Worm (Caenorhabditis elegans) whole organism, L3 larva: ENCODE results near the gene bca-1.

Experiments
- R02D3.7 ChIP-seq: fragments of 150-350 bp; optimal IDR thresholded peaks from 2 replicates; lab custom pipeline; 2014; ENCODE audit warnings: missing biosample characterization, missing genetic modification characterization
- ZK546.5 ChIP-seq: sonication (generic microtip); optimal IDR thresholded peaks from 2 replicates; lab custom pipeline; 2017; ENCODE audit warnings: missing biosample characterization, missing genetic modification characterization
- ama-1 ChIP-seq: fragments of 150-350 bp; optimal IDR thresholded peaks from 2 replicates; lab custom pipeline; 2018
- ceh-16 ChIP-seq: sonication (generic microtip); optimal IDR thresholded peaks from 2 replicates; lab custom pipeline; 2017; ENCODE audit warnings: missing biosample characterization, missing genetic modification characterization
- ceh-28 ChIP-seq: fragments of 150-350 bp; optimal IDR thresholded peaks from 2 replicates; lab custom pipeline; 2014; ENCODE audit warnings: missing biosample characterization, missing genetic modification reagents, missing genetic modification characterization
- ceh-82 ChIP-seq: fragments of 150-350 bp; optimal IDR thresholded peaks from 2 replicates; lab custom pipeline; 2014; ENCODE audit warnings: missing biosample characterization, missing genetic modification characterization
- ceh-9 ChIP-seq: sonication (generic microtip); optimal IDR thresholded peaks from 2 replicates; lab custom pipeline; 2018; ENCODE audit warnings: missing biosample characterization, missing genetic modification characterization
- daf-12 ChIP-seq: fragments of 150-350 bp; optimal IDR thresholded peaks from 2 replicates; lab custom pipeline; 2014; ENCODE audit warnings: missing biosample characterization, missing genetic modification reagents, missing genetic modification characterization
- egl-27 ChIP-seq: sonication (generic microtip); optimal IDR thresholded peaks from 4 replicates; lab custom pipeline; 2017; ENCODE audit warnings: missing biosample characterization, missing genetic modification reagents, missing genetic modification characterization
- egl-5 ChIP-seq: fragments of 150-350 bp; optimal IDR thresholded peaks from 2 replicates; lab custom pipeline; 2017; ENCODE audit warnings: missing biosample characterization, missing genetic modification reagents, missing genetic modification characterization, inconsistent platforms
- elt-1 ChIP-seq: fragments of 150-350 bp; optimal IDR thresholded peaks from 2 replicates; lab custom pipeline; 2014; ENCODE audit warnings: missing biosample characterization, missing genetic modification characterization
- elt-2 ChIP-seq: sonication (generic microtip); optimal IDR thresholded peaks from 2 replicates; lab custom pipeline; 2016; ENCODE audit warnings: missing genetic modification reagents, mild to moderate bottlenecking, missing genetic modification characterization, missing compliant biosample characterization
- fkh-10 ChIP-seq: sonication (generic microtip); optimal IDR thresholded peaks from 2 replicates; lab custom pipeline; 2017; ENCODE audit warnings: missing biosample characterization, missing genetic modification reagents, missing genetic modification characterization
- fos-1 ChIP-seq: fragments of 150-350 bp; optimal IDR thresholded peaks from 2 replicates; lab custom pipeline; 2014; ENCODE audit warnings: missing biosample characterization, missing genetic modification characterization
- hmg-11 ChIP-seq: sonication (generic microtip); optimal IDR thresholded peaks from 2 replicates; lab custom pipeline; 2016; ENCODE audit warnings: missing genetic modification characterization, missing compliant biosample characterization
- jun-1 ChIP-seq: fragments of 150-350 bp; optimal IDR thresholded peaks from 2 replicates; lab custom pipeline; 2014; ENCODE audit warnings: missing biosample characterization, missing genetic modification reagents, missing genetic modification characterization
- lin-15B ChIP-seq: fragments of 150-350 bp; optimal IDR thresholded peaks from 2 replicates; lab custom pipeline; 2014; ENCODE audit warnings: missing biosample characterization, missing genetic modification characterization
- lin-39 ChIP-seq: fragments of 150-350 bp; optimal IDR thresholded peaks from 2 replicates; lab custom pipeline; 2018; ENCODE audit warnings: missing biosample characterization, missing genetic modification reagents, missing genetic modification characterization
- lsy-12 ChIP-seq: sonication (generic microtip); optimal IDR thresholded peaks from 2 replicates; lab custom pipeline; 2016; ENCODE audit warnings: mild to moderate bottlenecking, missing genetic modification characterization, missing compliant biosample characterization
- mdl-1 ChIP-seq: fragments of 150-350 bp; optimal IDR thresholded peaks from 2 replicates; lab custom pipeline; 2014; ENCODE audit warnings: missing biosample characterization, missing genetic modification characterization
- mml-1 ChIP-seq: fragments of 150-350 bp; sonication (generic microtip); optimal IDR thresholded peaks from 3 replicates; lab custom pipeline; 2014; ENCODE audit warnings: missing biosample characterization, missing genetic modification characterization
- nfya-1 ChIP-seq: sonication (generic microtip); optimal IDR thresholded peaks from 2 replicates; lab custom pipeline; 2017; ENCODE audit warnings: missing genetic modification characterization, mild to moderate bottlenecking, missing compliant biosample characterization, antibody characterized with exemption, moderate library complexity; ENCODE audit not compliant: insufficient read depth
- nhr-11 ChIP-seq: fragments of 150-350 bp; optimal IDR thresholded peaks from 2 replicates; lab custom pipeline; 2014; ENCODE audit warnings: missing biosample characterization, missing genetic modification characterization
- nhr-12 ChIP-seq: fragments of 150-350 bp; optimal IDR thresholded peaks from 2 replicates; lab custom pipeline; 2014; ENCODE audit warnings: missing biosample characterization, missing genetic modification characterization
- nhr-25 ChIP-seq: sonication (generic microtip); optimal IDR thresholded peaks from 2 replicates; lab custom pipeline; 2017; ENCODE audit warnings: missing biosample characterization, missing genetic modification characterization
- nhr-28 ChIP-seq: fragments of 150-350 bp; optimal IDR thresholded peaks from 2 replicates; lab custom pipeline; 2014; ENCODE audit warnings: missing biosample characterization, missing genetic modification characterization
- nhr-43 ChIP-seq: sonication (generic microtip); optimal IDR thresholded peaks from 2 replicates; lab custom pipeline; 2016; ENCODE audit warnings: mild to moderate bottlenecking, missing genetic modification characterization, missing compliant biosample characterization; ENCODE audit not compliant: poor library complexity, severe bottlenecking
- nhr-67 ChIP-seq: fragments of 150-350 bp; optimal IDR thresholded peaks from 2 replicates; lab custom pipeline; 2014; ENCODE audit warnings: missing biosample characterization, missing genetic modification characterization
- nhr-76 ChIP-seq: fragments of 150-350 bp; sonication (generic microtip); optimal IDR thresholded peaks from 5 replicates; lab custom pipeline; 2014; ENCODE audit warnings: missing biosample characterization, missing genetic modification characterization
- nhr-77 ChIP-seq: fragments of 150-350 bp; optimal IDR thresholded peaks from 2 replicates; lab custom pipeline; 2014; ENCODE audit warnings: missing biosample characterization, missing genetic modification characterization
- pha-4 ChIP-seq: fragments of 150-350 bp; optimal IDR thresholded peaks from 2 replicates; lab custom pipeline; 2014; ENCODE audit warnings: missing biosample characterization, missing genetic modification reagents, missing genetic modification characterization
- pqm-1 ChIP-seq: fragments of 150-350 bp; optimal IDR thresholded peaks from 2 replicates; lab custom pipeline; 2017; ENCODE audit warnings: missing biosample characterization, missing genetic modification characterization, inconsistent platforms
- sea-2 ChIP-seq: fragments of 150-350 bp; sonication (generic microtip); optimal IDR thresholded peaks from 4 replicates; lab custom pipeline; 2014; ENCODE audit warnings: missing biosample characterization, missing genetic modification reagents, missing genetic modification characterization
- skn-1 ChIP-seq: fragments of 150-350 bp; optimal IDR thresholded peaks from 2 replicates; lab custom pipeline; 2014; ENCODE audit warnings: missing biosample characterization, missing genetic modification characterization
- snpc-4 ChIP-seq: fragments of 150-350 bp; optimal IDR thresholded peaks from 2 replicates; lab custom pipeline; 2014; ENCODE audit warnings: missing biosample characterization, missing genetic modification characterization
- tbx-2 ChIP-seq: sonication (generic microtip); optimal IDR thresholded peaks from 2 replicates; lab custom pipeline; 2016; ENCODE audit warnings: mild to moderate bottlenecking, missing genetic modification characterization, missing compliant biosample characterization
- unc-62 ChIP-seq: fragments of 150-350 bp; sonication (generic microtip); optimal IDR thresholded peaks from 4 replicates; lab custom pipeline; 2014; ENCODE audit warnings: missing biosample characterization, missing genetic modification reagents, missing genetic modification characterization
- zag-1 ChIP-seq: fragments of 150-350 bp; optimal IDR thresholded peaks from 2 replicates; lab custom pipeline; 2014; ENCODE audit warnings: missing biosample characterization, missing genetic modification characterization

Gene bca-1

DNA sequence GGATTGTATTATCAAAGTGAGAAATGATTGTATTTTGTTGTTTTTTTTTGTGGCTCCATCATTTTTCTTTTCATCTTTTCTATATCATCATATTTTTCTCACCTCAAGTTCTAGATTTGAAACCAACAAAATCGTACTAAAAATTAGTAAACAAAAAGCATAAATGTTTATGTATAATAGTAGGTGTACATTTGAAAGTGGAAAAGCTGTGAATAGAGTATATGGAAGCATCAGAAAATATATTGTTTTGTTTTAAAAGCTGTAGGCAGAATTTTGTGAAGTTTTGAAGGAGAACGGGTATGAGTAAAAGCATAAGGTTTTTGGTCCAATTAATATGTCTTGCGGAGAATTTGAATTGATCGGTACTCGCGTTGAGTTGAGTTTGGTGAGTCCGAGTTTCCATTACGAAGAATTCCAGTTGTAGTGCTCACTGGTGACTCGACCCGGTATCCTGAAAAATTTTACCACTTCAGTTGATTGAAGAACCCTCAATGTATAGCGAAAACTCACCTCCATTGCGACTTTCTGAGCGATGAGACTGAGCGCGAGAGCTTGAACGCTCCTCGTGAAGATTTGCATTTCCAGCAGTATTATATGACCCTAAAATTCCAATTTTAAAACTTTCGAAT, 28.6 kb upstream of the bca-1 start, which contains the start of gene C14F11.4:
Gene C14F11.4, minus strand, starts transcription at position 51 of the 629 bp plus-strand sequence.
- TF ChIP-seq ceh-82 (no peak), elt-1 (tag; lab: Kevin White, UChicago) (no peak), ceh-16 (tag; lab: Kevin White, UChicago) (no peak), nhr-77 (no peak), nhr-67 (tag; lab: Kevin White, UChicago) (no peak), ceh-9 (tag; lab: Kevin White, UChicago) (no peak), elt-2 (tag; lab: Kevin White, UChicago) (no peak), lin-39 (tag; lab: Kevin White, UChicago) (no peak), nfya-1 (no peak), unc-62 (GFP tag; lab: Kevin White, UChicago) (no peak), ZK546.5 (no peak), sea-2 (GFP tag; lab: Kevin White, UChicago) (no peak), nhr-76 (no peak), nhr-25 (tag; lab: Kevin White, UChicago) (no peak), nhr-28 (no peak), ama-1 (no peak), pqm-1 (no peak), lin-15B (tag; lab: Kevin White, UChicago) (no peak), mdl-1 (tag; lab: Kevin White, UChicago) (no peak)

DNA sequence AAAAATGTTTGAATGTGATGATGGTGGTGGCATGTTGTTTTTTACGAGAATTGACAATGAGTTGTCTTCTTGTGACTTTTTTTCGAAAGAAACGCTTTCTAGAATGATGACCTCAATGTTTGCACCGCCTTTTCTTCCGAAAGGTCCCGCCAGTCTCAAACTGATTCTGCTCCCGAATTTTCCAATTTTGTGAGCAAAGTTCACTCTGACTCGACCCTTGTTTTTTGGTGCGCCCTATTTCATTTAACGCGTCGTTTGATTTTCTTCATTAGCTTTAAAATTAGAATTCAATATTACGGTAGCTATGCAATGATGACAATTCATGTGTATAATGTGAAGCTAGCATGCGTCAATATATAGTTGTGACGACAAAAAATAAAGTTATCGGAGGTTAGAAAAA, 26.1 kb upstream of the bca-1 start, which contains the start of gene lite-1:
Gene lite-1, minus strand, starts transcription at position 101 of the 400 bp plus-strand sequence.
- TF ChIP-seq ZK546.5, result no peak
- no peak for TF ChIP-seq daf-12
- no peak for TF ChIP-seq ceh-82
- no peak for TF ChIP-seq zag-1 (tag; lab: Kevin White, UChicago)

ce11 chrX:6224841-6225240, 20.3 kb upstream of the bca-1 start:
- peak; percentile 6 for TF ChIP-seq lin-39 (tag; lab: Kevin White, UChicago)
- no peak for TF ChIP-seq nhr-11 (tag; lab: Kevin White, UChicago)

DNA sequence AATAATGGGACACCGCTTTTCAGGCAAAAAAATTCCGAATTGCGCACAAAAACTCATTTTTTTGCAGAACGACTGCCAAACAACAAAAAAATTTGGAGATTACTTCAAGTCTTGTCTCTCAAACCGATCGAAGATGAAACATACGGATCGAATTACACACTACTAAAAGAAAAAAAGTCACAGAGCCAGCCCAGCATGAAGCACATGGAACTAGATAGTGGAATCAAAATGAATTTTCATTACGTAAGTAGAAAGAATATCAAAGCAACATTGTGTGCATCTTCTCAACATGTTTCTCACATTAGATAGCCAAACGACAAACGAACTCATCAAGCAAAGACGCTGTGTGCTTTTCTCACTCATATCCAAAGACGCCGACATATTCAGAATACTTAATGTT, 16.6 kb upstream of the bca-1 start:
- TF ChIP-seq nhr-12 (no peak), tbx-2 (tag; lab: Kevin White, UChicago) (no peak), ceh-28 (tag; lab: Kevin White, UChicago) (no peak), lsy-12 (tag; lab: Kevin White, UChicago) (no peak), ZK546.5 (no peak), R02D3.7 (tag; lab: Kevin White, UChicago) (no peak), mdl-1 (tag; lab: Kevin White, UChicago) (no peak), snpc-4 (tag; lab: Kevin White, UChicago) (no peak), sea-2 (GFP tag; lab: Kevin White, UChicago) (no peak), nhr-28 (no peak), fkh-10 (no peak), nhr-67 (tag; lab: Kevin White, UChicago) (no peak), mml-1 (tag; lab: Kevin White, UChicago) (no peak)

ce11 chrX:6219892-6220291, 15.3 kb upstream of the bca-1 start:
- TF ChIP-seq nfya-1 (peak; percentile 39), elt-2 (tag; lab: Kevin White, UChicago) (peak; percentile 35), mml-1 (tag; lab: Kevin White, UChicago) (no peak), R02D3.7 (tag; lab: Kevin White, UChicago) (peak; percentile 12), hmg-11 (tag; lab: Kevin White, UChicago) (peak; percentile 52), egl-27 (peak; percentile 33), lin-15B (tag; lab: Kevin White, UChicago) (no peak), egl-5 (peak; percentile 38), nhr-11 (tag; lab: Kevin White, UChicago) (no peak), skn-1 (tag; lab: Kevin White, UChicago) (peak; percentile 15), nhr-25 (tag; lab: Kevin White, UChicago) (peak; percentile 53), pha-4 (peak; percentile 50), lin-39 (tag; lab: Kevin White, UChicago) (peak; percentile 57), fos-1 (tag; lab: Kevin White, UChicago) (no peak), nhr-43 (peak; percentile 34), tbx-2 (tag; lab: Kevin White, UChicago) (peak; percentile 7), jun-1 (tag; lab: Kevin White, UChicago) (peak; percentile 53)
